Worm (Caenorhabditis elegans) whole organism, young adult: ENCODE measurements around the gene clec-175.

Experiments used
- B0336.3 ChIP-seq: fragments of 200-800 bp; sonication (Bioruptor generic); IDR thresholded peaks from 2 replicates; pipeline ENCODE4 v1.3.6; 2022; ENCODE audit warnings: missing genetic modification characterization, missing compliant biosample characterization
- C17E4.6 ChIP-seq: fragments of 200-800 bp; sonication (Bioruptor generic); IDR thresholded peaks from 2 replicates; pipeline ENCODE4 v1.3.6; 2022; ENCODE audit warnings: missing genetic modification reagents, missing genetic modification characterization, missing compliant biosample characterization
- F33H1.4 ChIP-seq: fragments of 200-800 bp; sonication (Bioruptor generic); IDR thresholded peaks from 2 replicates; pipeline ENCODE4 v1.3.6; 2022; ENCODE audit warnings: missing genetic modification reagents, missing genetic modification characterization, missing compliant biosample characterization
- F52B5.7 ChIP-seq: sonication (generic microtip); optimal IDR thresholded peaks from 2 replicates; lab custom pipeline; 2016; ENCODE audit warnings: mild to moderate bottlenecking, missing genetic modification characterization, missing compliant biosample characterization
- F57C9.4 ChIP-seq: sonication (generic microtip); optimal IDR thresholded peaks from 2 replicates; lab custom pipeline; 2017; ENCODE audit warnings: mild to moderate bottlenecking, missing genetic modification characterization, missing compliant biosample characterization
- Y56A3A.18 ChIP-seq: fragments of 200-800 bp; sonication (Bioruptor generic); IDR thresholded peaks from 2 replicates; pipeline ENCODE4 v1.3.6; 2022; ENCODE audit warnings: missing genetic modification reagents, missing genetic modification characterization, missing compliant biosample characterization
- Y79H2A.3 ChIP-seq: fragments of 200-800 bp; sonication (Bioruptor generic); conservative IDR thresholded peaks from 2 replicates; pipeline ENCODE4 v1.3.6; 2022; ENCODE audit warnings: missing genetic modification reagents, missing genetic modification characterization, missing compliant biosample characterization
- ama-1 ChIP-seq, 3 experiments: fragments of 150-350 bp in 1 of 3; sonication (generic microtip) in 2 of 3; optimal IDR thresholded peaks; 2 replicates each; lab custom pipeline; 2014 to 2018; ENCODE audit warnings: missing biosample characterization in 2 of 3, missing genetic modification characterization in 2 of 3, missing genetic modification reagents in 2 of 3
- attf-3 ChIP-seq: fragments of 200-800 bp; sonication (Bioruptor generic); conservative IDR thresholded peaks from 2 replicates; pipeline ENCODE4 v1.3.6; 2022; ENCODE audit warnings: missing genetic modification reagents, missing genetic modification characterization, missing compliant biosample characterization
- bed-1 ChIP-seq: fragments of 200-800 bp; sonication (Bioruptor generic); IDR thresholded peaks from 2 replicates; pipeline ENCODE4 v1.3.6; 2022; ENCODE audit warnings: missing genetic modification reagents, missing genetic modification characterization, missing compliant biosample characterization
- die-1 ChIP-seq: sonication (generic microtip); optimal IDR thresholded peaks from 2 replicates; lab custom pipeline; 2016; ENCODE audit warnings: missing genotype, mild to moderate bottlenecking, missing genetic modification characterization, missing compliant biosample characterization
- dpl-1 ChIP-seq: fragments of 150-350 bp; optimal IDR thresholded peaks from 2 replicates; lab custom pipeline; 2014; ENCODE audit warnings: missing biosample characterization, missing genetic modification reagents, missing genetic modification characterization
- egl-18 ChIP-seq: fragments of 200-800 bp; sonication (Bioruptor generic); IDR thresholded peaks from 2 replicates; pipeline ENCODE4 v1.3.6; 2022; ENCODE audit warnings: missing genetic modification reagents, missing genetic modification characterization, missing compliant biosample characterization
- egrh-3 ChIP-seq: fragments of 200-800 bp; sonication (Bioruptor generic); IDR thresholded peaks from 2 replicates; pipeline ENCODE4 v1.3.6; 2022; ENCODE audit warnings: missing genetic modification reagents, missing genetic modification characterization, missing compliant biosample characterization
- ekl-4 ChIP-seq: fragments of 200-800 bp; sonication (Bioruptor generic); IDR thresholded peaks from 2 replicates; pipeline ENCODE4 v1.3.6; 2022; ENCODE audit warnings: missing genetic modification reagents, missing genetic modification characterization, missing compliant biosample characterization
- gei-17 ChIP-seq: fragments of 200-800 bp; sonication (Bioruptor generic); optimal IDR thresholded peaks from 2 replicates; lab custom pipeline; 2018; ENCODE audit warnings: mild to moderate bottlenecking, missing genetic modification characterization, missing compliant biosample characterization
- him-1 ChIP-seq: sonication (generic microtip); optimal IDR thresholded peaks from 2 replicates; lab custom pipeline; 2016; ENCODE audit warnings: missing genotype, missing genetic modification reagents, missing genetic modification characterization, missing compliant biosample characterization
- hsf-1 ChIP-seq: fragments of 200-800 bp; sonication (Bioruptor generic); IDR thresholded peaks from 2 replicates; pipeline ENCODE4 v1.3.6; 2022; ENCODE audit warnings: missing genetic modification reagents, missing genetic modification characterization, missing compliant biosample characterization
- lin-26 ChIP-seq: fragments of 200-800 bp; sonication (Bioruptor generic); IDR thresholded peaks from 2 replicates; pipeline ENCODE4 v1.3.6; 2022; ENCODE audit warnings: missing genetic modification reagents, missing genetic modification characterization, missing compliant biosample characterization
- lin-35 ChIP-seq, 3 experiments: fragments of 150-350 bp in 2 of 3; sonication (generic microtip) in 1 of 3; optimal IDR thresholded peaks; 2 replicates each; lab custom pipeline; 2014 to 2018; ENCODE audit warnings: missing biosample characterization in 3 of 3, missing genetic modification characterization in 3 of 3, missing genetic modification reagents in 3 of 3
- lin-40 ChIP-seq: sonication (generic microtip); optimal IDR thresholded peaks from 2 replicates; lab custom pipeline; 2016; ENCODE audit warnings: missing genetic modification characterization, mild to moderate bottlenecking, missing compliant biosample characterization, missing genotype, missing genetic modification reagents
- madf-3 ChIP-seq: fragments of 200-800 bp; sonication (Bioruptor generic); IDR thresholded peaks from 2 replicates; pipeline ENCODE4 v1.3.6; 2022; ENCODE audit warnings: missing genetic modification reagents, missing genetic modification characterization, missing compliant biosample characterization
- mel-28 ChIP-seq: sonication (generic microtip); optimal IDR thresholded peaks from 2 replicates; lab custom pipeline; 2016; ENCODE audit warnings: borderline replicate concordance, mild to moderate bottlenecking, missing genetic modification characterization, missing compliant biosample characterization
- mes-4 ChIP-seq: sonication (generic microtip); optimal IDR thresholded peaks from 2 replicates; lab custom pipeline; 2016; ENCODE audit warnings: missing genotype, missing genetic modification characterization, missing compliant biosample characterization
- mxl-1 ChIP-seq: sonication (generic microtip); optimal IDR thresholded peaks from 2 replicates; lab custom pipeline; 2016; ENCODE audit warnings: missing genetic modification characterization, missing compliant biosample characterization
- nfya-1 ChIP-seq: sonication (generic microtip); optimal IDR thresholded peaks from 2 replicates; lab custom pipeline; 2017; ENCODE audit warnings: antibody characterized with exemption, missing compliant biosample characterization, missing genetic modification characterization, borderline replicate concordance; ENCODE audit not compliant: insufficient read depth
- nhr-120 ChIP-seq: fragments of 200-800 bp; sonication (Bioruptor generic); IDR thresholded peaks from 2 replicates; pipeline ENCODE4 v1.3.6; 2022; ENCODE audit warnings: missing genetic modification characterization, missing compliant biosample characterization
- nhr-179 ChIP-seq: sonication (generic microtip); optimal IDR thresholded peaks from 2 replicates; lab custom pipeline; 2016; ENCODE audit warnings: mild to moderate bottlenecking, missing genetic modification characterization, missing compliant biosample characterization
- nhr-80 ChIP-seq: sonication (generic microtip); optimal IDR thresholded peaks from 2 replicates; lab custom pipeline; 2016; ENCODE audit warnings: missing genetic modification characterization, missing compliant biosample characterization
- pbrm-1 ChIP-seq: fragments of 200-800 bp; sonication (Bioruptor generic); IDR thresholded peaks from 2 replicates; pipeline ENCODE4 v1.3.6; 2022; ENCODE audit warnings: missing genetic modification reagents, missing genetic modification characterization, missing compliant biosample characterization
- repo-1 ChIP-seq: sonication (generic microtip); optimal IDR thresholded peaks from 2 replicates; lab custom pipeline; 2017; ENCODE audit warnings: mild to moderate bottlenecking, missing genetic modification characterization, missing compliant biosample characterization
- snpc-3.4 ChIP-seq: sonication (generic microtip); optimal IDR thresholded peaks from 2 replicates; lab custom pipeline; 2017; ENCODE audit warnings: missing genetic modification characterization, mild to moderate bottlenecking, missing compliant biosample characterization, antibody characterized with exemption, moderate library complexity, missing genotype, missing genetic modification reagents
- somi-1 ChIP-seq: fragments of 200-800 bp; sonication (Bioruptor generic); optimal IDR thresholded peaks from 2 replicates; lab custom pipeline; 2018; ENCODE audit warnings: mild to moderate bottlenecking, missing genetic modification characterization, missing compliant biosample characterization
- tbp1 ChIP-seq: fragments of 200-800 bp; sonication (Bioruptor generic); optimal IDR thresholded peaks from 2 replicates; lab custom pipeline; 2018; ENCODE audit warnings: mild to moderate bottlenecking, missing genetic modification characterization, missing compliant biosample characterization
- tbx-9 ChIP-seq: sonication (generic microtip); optimal IDR thresholded peaks from 2 replicates; lab custom pipeline; 2016; ENCODE audit warnings: borderline replicate concordance, missing genetic modification characterization, inconsistent platforms, missing compliant biosample characterization
- zfh-2 ChIP-seq: fragments of 200-800 bp; sonication (Bioruptor generic); conservative IDR thresholded peaks from 2 replicates; pipeline ENCODE4 v1.3.6; 2022; ENCODE audit warnings: missing genetic modification reagents, missing genetic modification characterization, missing compliant biosample characterization
- ztf-6 ChIP-seq: fragments of 200-800 bp; sonication (Bioruptor generic); IDR thresholded peaks from 2 replicates; pipeline ENCODE4 v1.3.6; 2022; ENCODE audit warnings: missing genetic modification reagents, missing genetic modification characterization, missing compliant biosample characterization

clec-175 gene

ce11 chrIV:4396052-4396821, 25.9 kb upstream of the clec-175 start:
- no peak for TF ChIP-seq B0336.3 (GFP tag; lab: Robert Waterston, UW)
- peak; percentile 25; the same call in 1 of the 2 replicates for TF ChIP-seq egrh-3 (GFP tag; lab: Robert Waterston, UW)
- TF ChIP-seq Y79H2A.3 (GFP tag; lab: Robert Waterston, UW): no peak
- TF ChIP-seq nhr-120 (GFP tag; lab: Robert Waterston, UW): no peak
- TF ChIP-seq ztf-6 (GFP tag; lab: Robert Waterston, UW): no peak
- TF ChIP-seq nfya-1 (tag; lab: Kevin White, UChicago): no peak
- 0 out of 2 replicates have a peak, but pooled peaks have one; percentile 11 for TF ChIP-seq lin-26 (GFP tag; lab: Robert Waterston, UW)
- no peak for TF ChIP-seq C17E4.6 (GFP tag; lab: Robert Waterston, UW)
- TF ChIP-seq nhr-179 (tag; lab: Kevin White, UChicago): no peak
- 0 out of 2 replicates have a peak, but pooled peaks have one; percentile 8 for TF ChIP-seq madf-3 (GFP tag; lab: Robert Waterston, UW)
- TF ChIP-seq somi-1 (GFP tag; lab: Kevin White, UChicago): peak; percentile 2

- no peak for TF ChIP-seq bed-1 (GFP tag; lab: Robert Waterston, UW)
- no peak for TF ChIP-seq pbrm-1
- no peak for TF ChIP-seq ama-1 (optimal IDR thresholded peaks at IDR 0.05; lab: Kevin White, UChicago)
- no peak for TF ChIP-seq ama-1 (GFP tag; optimal IDR thresholded peaks at IDR 0.05; lab: Kevin White, UChicago)
- TF ChIP-seq nhr-80 (tag; lab: Kevin White, UChicago): peak; percentile 25
- TF ChIP-seq snpc-3.4: no peak
Measured at ce11 chrIV:4397111-4397510, 25.0 kb upstream of the clec-175 start.

- no peak for TF ChIP-seq tbx-9 (tag; lab: Kevin White, UChicago)
- no peak for TF ChIP-seq dpl-1
- no peak for TF ChIP-seq Y56A3A.18 (GFP tag; lab: Robert Waterston, UW)
- no peak for TF ChIP-seq ekl-4
- no peak for TF ChIP-seq mel-28 (tag; lab: Kevin White, UChicago)
- TF ChIP-seq mes-4 (tag; lab: Kevin White, UChicago): no peak
Measured at ce11 chrIV:4397586-4397985, 24.5 kb upstream of the clec-175 start.

- peak in 1 of 3 experiments; percentile 8 for TF ChIP-seq lin-35 (GFP tag; optimal IDR thresholded peaks at IDR 0.05; lab: Kevin White, UChicago)
- 0 out of 2 replicates have a peak, but pooled peaks have one; percentile 45 for TF ChIP-seq ekl-4
- TF ChIP-seq die-1: no peak
- peak; percentile 36; the same call in 1 of the 2 replicates for TF ChIP-seq egrh-3 (GFP tag; lab: Robert Waterston, UW)
- TF ChIP-seq zfh-2 (GFP tag; lab: Robert Waterston, UW): peak; percentile 85
- TF ChIP-seq mxl-1 (tag; lab: Kevin White, UChicago): no peak
Measured at ce11 chrIV:4398420-4398819, 23.7 kb upstream of the clec-175 start.

- TF ChIP-seq nfya-1 (tag; lab: Kevin White, UChicago) (no peak), F52B5.7 (no peak), attf-3 (GFP tag; lab: Robert Waterston, UW) (no peak), repo-1 (tag; lab: Kevin White, UChicago) (no peak), egl-18 (GFP tag; lab: Robert Waterston, UW) (no peak), F33H1.4 (GFP tag; lab: Robert Waterston, UW) (no peak), hsf-1 (GFP tag; lab: Robert Waterston, UW) (no peak), tbp1 (no peak), gei-17 (GFP tag; lab: Kevin White, UChicago) (no peak), lin-40 (tag; lab: Kevin White, UChicago) (no peak), F57C9.4 (tag; lab: Kevin White, UChicago) (no peak), him-1 (tag; lab: Kevin White, UChicago) (no peak)
Measured at ce11 chrIV:4398890-4399289, 23.2 kb upstream of the clec-175 start.
